Fruit fly (Drosophila melanogaster) whole organism, adult: ENCODE data around the gene PolI.

Experiments used
- Clk ChIP-seq: fragments of 200-800 bp; sonication (Bioruptor generic); optimal IDR thresholded peaks from 2 replicates; lab custom pipeline; 2017; ENCODE audit warnings: missing biosample characterization, missing genetic modification characterization
- kay ChIP-seq: fragments of 200-800 bp; sonication (Bioruptor generic); peaks from one replicate; lab custom pipeline; 2016; ENCODE audit warnings: missing biosample characterization, missing genetic modification characterization, borderline replicate concordance
- ovo ChIP-seq: fragments of 200-800 bp; sonication (Bioruptor generic); optimal IDR thresholded peaks from 2 replicates; lab custom pipeline; 2016; ENCODE audit warnings: missing biosample characterization, missing genetic modification characterization

dm6 chr3R:8254347-8254746, 21.0 kb downstream of the PolI start:
- no peak for TF ChIP-seq Clk (GFP tag; lab: Kevin White, UChicago)
- TF ChIP-seq kay (GFP tag; lab: Kevin White, UChicago), result no peak
- no peak for TF ChIP-seq ovo (GFP tag; lab: Kevin White, UChicago)
